Worm (Caenorhabditis elegans): ENCODE measurements around the gene C16C10.9.

- no peak for TF ChIP-seq ref-1 (GFP tag; conservative IDR thresholded peaks at IDR 0.05)
- TF ChIP-seq klf-2 (GFP tag; conservative IDR thresholded peaks at IDR 0.05) = no peak
- TF ChIP-seq med-1 (GFP tag; optimal IDR thresholded peaks at IDR 0.05; ENCODE audit: insufficient read depth) = no peak
- no peak for TF ChIP-seq T22C8.4 (GFP tag; IDR thresholded peaks at IDR 0.05)
- TF ChIP-seq cog-1 (tag; optimal IDR thresholded peaks at IDR 0.05) = no peak
- TF ChIP-seq ztf-29 (GFP tag; IDR thresholded peaks at IDR 0.05) = no peak
- no peak for TF ChIP-seq tab-1 (GFP tag; IDR thresholded peaks at IDR 0.05)
- no peak for TF ChIP-seq flt-1 (GFP tag; IDR thresholded peaks at IDR 0.05)
- no peak for TF ChIP-seq ztf-23 (GFP tag; IDR thresholded peaks at IDR 0.05)
Observed at ce11 chrIII:4143170-4143569, 14.0 kb downstream of the C16C10.9 start.
